Fruit fly (Drosophila melanogaster): ENCODE results near the gene LanB2.

DNA sequence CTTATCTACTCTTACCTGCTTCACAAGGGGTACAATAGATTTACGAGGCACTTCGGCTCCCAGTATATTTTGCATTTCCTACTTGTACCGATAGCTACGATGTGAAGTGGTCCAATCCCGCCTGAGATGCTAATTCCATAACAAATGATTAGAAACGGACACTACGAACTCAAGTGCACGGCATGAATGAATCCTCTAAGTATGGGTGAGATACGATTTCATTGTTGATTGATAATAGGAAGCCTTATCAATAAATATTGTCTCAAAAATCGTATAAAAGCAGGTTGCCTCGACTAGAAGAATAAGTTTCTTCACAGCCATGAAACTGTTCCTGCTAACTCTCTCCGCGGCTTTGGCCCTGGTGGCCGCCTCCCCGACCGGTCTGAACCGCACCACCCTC, 26.0 kb downstream of the LanB2 start, which contains the start of gene CG18180:
- TF ChIP-seq insv (optimal IDR thresholded peaks at IDR 0.05) (no peak), Myc (optimal IDR thresholded peaks at IDR 0.05) (no peak), h (optimal IDR thresholded peaks at IDR 0.05) (no peak), Sin3A (optimal IDR thresholded peaks at IDR 0.05) (no peak)
